Fruit fly (Drosophila melanogaster) whole organism, pupa: ENCODE data around the gene GAA1.

Experiments
- EcR ChIP-seq: fragments of 200-800 bp; sonication (Bioruptor generic); optimal IDR thresholded peaks from 3 replicates; lab custom pipeline; 2019; ENCODE audit warnings: missing biosample characterization, missing genetic modification characterization, mild to moderate bottlenecking, moderate library complexity, missing genetic modification reagents
- Ets98B ChIP-seq: fragments of 200-800 bp; sonication (Bioruptor generic); IDR thresholded peaks from 2 replicates; pipeline ENCODE4 v1.3.6; 2022; ENCODE audit warnings: missing biosample characterization, missing genetic modification characterization
- Pif1A ChIP-seq: fragments of 200-800 bp; sonication (Bioruptor generic); optimal IDR thresholded peaks from 3 replicates; lab custom pipeline; 2016; ENCODE audit warnings: missing biosample characterization, missing genetic modification characterization
- Snoo ChIP-seq: fragments of 200-800 bp; sonication (Bioruptor generic); optimal IDR thresholded peaks from 3 replicates; lab custom pipeline; 2017; ENCODE audit warnings: missing biosample characterization, mild to moderate bottlenecking, missing genetic modification characterization, inconsistent platforms
- fd96Ca ChIP-seq: fragments of 200-800 bp; sonication (Bioruptor generic); IDR thresholded peaks from 3 replicates; pipeline ENCODE4 v1.3.6; 2022; ENCODE audit warnings: missing biosample characterization, missing genetic modification characterization

dm6 chrX:5893165-5893564 lies 20.0 kb upstream of the GAA1 start:
- TF ChIP-seq Pif1A (GFP tag; lab: Kevin White, UChicago) (no peak), Ets98B (GFP tag; lab: Robert Waterston, UW) (no peak), EcR (no peak), Snoo (no peak), fd96Ca (GFP tag; lab: Robert Waterston, UW) (no peak)
